Worm (Caenorhabditis elegans) whole organism, late embryonic: Measurements from ENCODE around the gene C54F6.5.

Source experiments
- ahr-1 ChIP-seq: sonication (generic microtip); optimal IDR thresholded peaks from 2 replicates; lab custom pipeline; 2016; ENCODE audit warnings: missing genetic modification characterization, missing compliant biosample characterization
- ama-1 ChIP-seq: fragments of 150-350 bp; optimal IDR thresholded peaks from 2 replicates; lab custom pipeline; 2014
- ceh-24 ChIP-seq: sonication (generic microtip); optimal IDR thresholded peaks from 2 replicates; lab custom pipeline; 2016; ENCODE audit warnings: mild to moderate bottlenecking, missing genetic modification characterization, missing compliant biosample characterization
- ceh-45 ChIP-seq: fragments of 200-800 bp; sonication (Bioruptor generic); IDR thresholded peaks from 2 replicates; pipeline ENCODE4 v1.3.6; 2022; ENCODE audit warnings: missing genetic modification reagents, missing genetic modification characterization, missing compliant biosample characterization
- hlh-13 ChIP-seq: fragments of 200-800 bp; sonication (Bioruptor generic); optimal IDR thresholded peaks from 2 replicates; lab custom pipeline; 2018; ENCODE audit warnings: mild to moderate bottlenecking, missing genetic modification characterization, missing compliant biosample characterization
- nhr-11 ChIP-seq: fragments of 150-350 bp; optimal IDR thresholded peaks from 2 replicates; lab custom pipeline; 2014; ENCODE audit warnings: missing biosample characterization, missing genetic modification characterization
- nhr-232 ChIP-seq: sonication (generic microtip); optimal IDR thresholded peaks from 2 replicates; lab custom pipeline; 2016; ENCODE audit warnings: missing genetic modification characterization, missing compliant biosample characterization
- pag-3 ChIP-seq: sonication (generic microtip); optimal IDR thresholded peaks from 2 replicates; lab custom pipeline; 2016; ENCODE audit warnings: missing compliant biosample characterization, missing genetic modification characterization, borderline replicate concordance
- sox-2 ChIP-seq: fragments of 200-800 bp; sonication (Bioruptor generic); IDR thresholded peaks from 2 replicates; pipeline ENCODE4 v1.3.6; 2022; ENCODE audit warnings: missing genetic modification reagents, missing genetic modification characterization, missing compliant biosample characterization

- TF ChIP-seq hlh-13 (no peak), ama-1 (lab: Kevin White, UChicago) (no peak), nhr-11 (tag; lab: Kevin White, UChicago) (no peak), ceh-45 (no peak), pag-3 (tag; lab: Kevin White, UChicago) (no peak), ceh-24 (tag; lab: Kevin White, UChicago) (no peak), nhr-232 (tag; lab: Kevin White, UChicago) (no peak), sox-2 (GFP tag; lab: Robert Waterston, UW) (no peak), ahr-1 (tag; lab: Kevin White, UChicago) (no peak)
These were observed 25.0 kb downstream of the C54F6.5 start, which contains the start of gene ttr-10 for ce11 chrV:7553873-7554362.
